Worm (Caenorhabditis elegans): ENCODE data around the gene D1054.3.
A peak's percentile ranks its signal among the peaks of the same experiment; 100 is the strongest.

D1054.3 gene

ce11 chrV:10807862-10808327, 36.6 kb downstream of the D1054.3 start, which contains the start of gene plrg-1 (continued):
- no peak for TF ChIP-seq fkh-2 (tag; optimal IDR thresholded peaks at IDR 0.05)
- no peak for TF ChIP-seq ztf-4 (tag; optimal IDR thresholded peaks at IDR 0.05)
- peak; percentile 94 for TF ChIP-seq nhr-23 (tag; optimal IDR thresholded peaks at IDR 0.05)
- peak; percentile 86 for TF ChIP-seq nhr-25 (tag; optimal IDR thresholded peaks at IDR 0.05)
- no peak for TF ChIP-seq nhr-11 (tag; optimal IDR thresholded peaks at IDR 0.05)
- TF ChIP-seq eor-1 (tag; optimal IDR thresholded peaks at IDR 0.05) = no peak
- no peak for TF ChIP-seq unc-39 (tag; optimal IDR thresholded peaks at IDR 0.05)
- TF ChIP-seq ceh-16 (tag; optimal IDR thresholded peaks at IDR 0.05) = no peak
- TF ChIP-seq R02D3.7 (tag; optimal IDR thresholded peaks at IDR 0.05) = peak; percentile 74
- no peak for TF ChIP-seq aly-2 (tag; optimal IDR thresholded peaks at IDR 0.05)
- peak; percentile 92 for TF ChIP-seq pha-4 (tag; optimal IDR thresholded peaks at IDR 0.05)
- peak; percentile 52 for TF ChIP-seq elt-1 (tag; optimal IDR thresholded peaks at IDR 0.05)
- peak; percentile 47 for TF ChIP-seq pqm-1 (tag; optimal IDR thresholded peaks at IDR 0.05)
- peak; percentile 90 for TF ChIP-seq snpc-4 (tag; optimal IDR thresholded peaks at IDR 0.05)
- TF ChIP-seq unc-62 (GFP tag; optimal IDR thresholded peaks at IDR 0.05) = peak; percentile 66

DNA sequence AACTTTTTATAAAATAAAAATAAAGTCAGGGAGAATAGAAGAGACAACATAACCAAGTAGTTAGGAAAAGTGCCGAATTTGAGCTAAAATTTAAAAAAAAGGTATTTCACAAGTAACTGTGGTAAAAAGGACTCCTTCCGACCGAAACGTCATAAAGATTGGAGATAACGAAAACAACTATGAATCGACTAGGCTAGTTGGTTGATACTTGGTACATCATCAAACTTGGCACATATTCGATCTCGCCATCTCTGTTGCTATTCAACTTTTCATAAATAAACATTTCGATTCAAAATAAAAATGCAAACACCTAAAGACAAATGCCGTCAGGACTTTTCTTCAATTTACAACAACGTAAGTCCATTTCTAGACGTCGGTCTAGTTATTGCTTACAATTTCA, 40.5 kb downstream of the D1054.3 start, which contains the start of gene C29A12.22:
C29A12.22 (plus strand) TSS at position 301 of the 400 bp plus-strand sequence.
- TF ChIP-seq nhr-23 (tag; optimal IDR thresholded peaks at IDR 0.05) = no peak
- no peak for TF ChIP-seq egl-27 (tag; optimal IDR thresholded peaks at IDR 0.05)
- TF ChIP-seq fkh-2 (tag; optimal IDR thresholded peaks at IDR 0.05) = no peak
- TF ChIP-seq fkh-10 (GFP tag; optimal IDR thresholded peaks at IDR 0.05) = no peak
- no peak for TF ChIP-seq ama-1 (optimal IDR thresholded peaks at IDR 0.05)
- TF ChIP-seq lin-39 (tag; optimal IDR thresholded peaks at IDR 0.05) = no peak
- TF ChIP-seq ceh-9 (tag; optimal IDR thresholded peaks at IDR 0.05) = no peak
- TF ChIP-seq elt-2 (tag; optimal IDR thresholded peaks at IDR 0.05) = no peak
- TF ChIP-seq nfya-1 (tag; optimal IDR thresholded peaks at IDR 0.05; ENCODE audit: insufficient read depth) = no peak
- TF ChIP-seq lsy-12 (tag; optimal IDR thresholded peaks at IDR 0.05) = no peak
- no peak for TF ChIP-seq eor-1 (tag; optimal IDR thresholded peaks at IDR 0.05)
- TF ChIP-seq jun-1 (tag; optimal IDR thresholded peaks at IDR 0.05) = no peak
- TF ChIP-seq nhr-11 (tag; optimal IDR thresholded peaks at IDR 0.05) = no peak
- TF ChIP-seq pqm-1 (tag; optimal IDR thresholded peaks at IDR 0.05) = no peak

DNA sequence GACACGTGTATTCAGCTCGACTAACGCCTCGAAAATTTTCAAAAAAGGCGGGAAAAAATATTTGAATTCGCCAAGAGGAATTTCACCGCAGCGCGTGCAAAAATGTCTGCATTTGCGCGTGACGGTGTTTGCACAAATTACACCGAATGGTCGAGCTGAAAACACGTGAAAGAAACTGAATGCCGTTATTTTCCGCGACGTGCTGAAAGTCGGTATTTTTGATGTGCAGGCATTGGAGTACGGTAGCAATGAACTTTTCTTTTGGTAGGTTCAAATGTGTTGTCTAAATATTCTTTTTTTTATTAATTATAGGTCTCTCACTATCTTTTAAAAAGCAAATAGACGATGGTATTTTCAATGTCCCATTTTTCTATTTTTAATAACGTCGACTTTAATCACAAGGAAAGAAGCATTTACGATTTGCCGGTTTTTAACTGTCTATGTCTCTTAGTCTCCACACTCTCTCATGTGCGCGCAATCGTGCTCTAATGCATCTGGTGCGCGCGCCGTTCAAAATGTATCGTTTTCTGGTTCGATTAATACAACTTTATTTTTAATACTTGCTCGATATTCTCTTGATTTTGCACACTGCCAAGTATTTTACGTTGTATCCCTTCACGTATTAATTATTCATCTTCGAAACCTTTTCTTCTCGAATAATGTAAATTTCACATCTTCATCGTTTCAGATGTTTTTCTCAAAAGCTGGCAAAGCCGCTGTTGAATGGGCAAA, 42.3 kb downstream of the D1054.3 start, which contains the start of the genes C29A12.1 and lig-1:
C29A12.1 (minus strand) TSS at position 63 of the 732 bp plus-strand sequence.
lig-1 (plus strand) TSS at position 682 of the 732 bp plus-strand sequence.
- TF ChIP-seq lin-39 (tag; optimal IDR thresholded peaks at IDR 0.05) = no peak
- no peak for TF ChIP-seq nhr-77 (tag; optimal IDR thresholded peaks at IDR 0.05)
- peak; percentile 34 for TF ChIP-seq nhr-25 (tag; optimal IDR thresholded peaks at IDR 0.05)
- TF ChIP-seq ZK546.5 (tag; optimal IDR thresholded peaks at IDR 0.05) = no peak
- no peak for TF ChIP-seq unc-39 (tag; optimal IDR thresholded peaks at IDR 0.05)
- TF ChIP-seq mdl-1 (tag; optimal IDR thresholded peaks at IDR 0.05) = no peak
- no peak for TF ChIP-seq nhr-12 (tag; optimal IDR thresholded peaks at IDR 0.05)
- TF ChIP-seq nhr-28 (tag; optimal IDR thresholded peaks at IDR 0.05) = no peak
- TF ChIP-seq R02D3.7 (tag; optimal IDR thresholded peaks at IDR 0.05) = no peak
- no peak for TF ChIP-seq snpc-4 (tag; optimal IDR thresholded peaks at IDR 0.05)
- no peak for TF ChIP-seq egl-5 (tag; optimal IDR thresholded peaks at IDR 0.05)
- no peak for TF ChIP-seq fkh-2 (tag; optimal IDR thresholded peaks at IDR 0.05)
- TF ChIP-seq nhr-237 (tag; optimal IDR thresholded peaks at IDR 0.05) = no peak
- no peak for TF ChIP-seq ztf-11 (tag; optimal IDR thresholded peaks at IDR 0.05)
- peak; percentile 36 for TF ChIP-seq nfya-1 (tag; optimal IDR thresholded peaks at IDR 0.05; ENCODE audit: insufficient read depth)
- no peak for TF ChIP-seq skn-1 (tag; optimal IDR thresholded peaks at IDR 0.05)
- TF ChIP-seq nhr-43 (tag; optimal IDR thresholded peaks at IDR 0.05; ENCODE audit: poor library complexity, severe bottlenecking) = no peak
- TF ChIP-seq pqm-1 (tag; optimal IDR thresholded peaks at IDR 0.05) = no peak
- TF ChIP-seq aly-2 (tag; optimal IDR thresholded peaks at IDR 0.05) = no peak
- no peak for TF ChIP-seq lsy-12 (tag; optimal IDR thresholded peaks at IDR 0.05)
- no peak for TF ChIP-seq ceh-28 (tag; optimal IDR thresholded peaks at IDR 0.05)
- no peak for TF ChIP-seq jun-1 (tag; optimal IDR thresholded peaks at IDR 0.05)
- TF ChIP-seq ceh-82 (tag; optimal IDR thresholded peaks at IDR 0.05) = no peak
- peak; percentile 44 for TF ChIP-seq lin-15B (tag; optimal IDR thresholded peaks at IDR 0.05)
- TF ChIP-seq elt-2 (tag; optimal IDR thresholded peaks at IDR 0.05) = peak; percentile 4
